Worm (Caenorhabditis elegans) whole organism, L4 larva: ENCODE measurements around the gene clc-1.

Experiments used
- aly-2 ChIP-seq: sonication (generic microtip); optimal IDR thresholded peaks from 2 replicates; lab custom pipeline; 2018; ENCODE audit warnings: missing biosample characterization, missing genetic modification characterization
- skn-1 ChIP-seq: fragments of 150-350 bp; optimal IDR thresholded peaks from 2 replicates; lab custom pipeline; 2014; ENCODE audit warnings: missing biosample characterization, missing genetic modification characterization
- unc-62 ChIP-seq, 3 experiments: fragments of 150-350 bp in 1 of 3; sonication (generic microtip); optimal IDR thresholded peaks in 2 of 3; peaks in 1 of 3; 1 replicate in 1 of 3; 2 replicates in 2 of 3; lab custom pipeline; 2014 to 2017; ENCODE audit warnings: missing biosample characterization in 3 of 3, missing genetic modification characterization in 3 of 3, missing genetic modification reagents in 3 of 3, missing genotype in 1 of 3

- TF ChIP-seq unc-62 (GFP tag; optimal IDR thresholded peaks at IDR 0.05 in 1 of 2; lab: Kevin White, UChicago) (no peak), unc-62 (tag; optimal IDR thresholded peaks at IDR 0.05; lab: Kevin White, UChicago) (no peak), skn-1 (no peak), aly-2 (tag; lab: Kevin White, UChicago) (no peak)
These were observed 43.5 kb upstream of the clc-1 start for ce11 chrX:11003701-11004100.
